Worm (Caenorhabditis elegans) whole organism, L4 larva: ENCODE results near the gene nhr-9.

Experiments
- F10B5.3 ChIP-seq: sonication (generic microtip); optimal IDR thresholded peaks from 2 replicates; lab custom pipeline; 2016; ENCODE audit warnings: mild to moderate bottlenecking, missing genetic modification characterization, missing compliant biosample characterization
- F26F4.8 ChIP-seq: fragments of 200-800 bp; sonication (Bioruptor generic); conservative IDR thresholded peaks from 2 replicates; pipeline ENCODE4 v1.3.6; 2022; ENCODE audit warnings: missing genetic modification characterization, missing compliant biosample characterization
- F37D6.2 ChIP-seq: sonication (generic microtip); optimal IDR thresholded peaks from 2 replicates; lab custom pipeline; 2016; ENCODE audit warnings: mild to moderate bottlenecking, missing genetic modification characterization, missing compliant biosample characterization
- T26A8.4 ChIP-seq: fragments of 200-800 bp; sonication (Bioruptor generic); IDR thresholded peaks from 2 replicates; pipeline ENCODE4 v1.3.6; 2022; ENCODE audit warnings: missing genetic modification characterization, missing compliant biosample characterization
- Y105C5A.15 ChIP-seq: fragments of 200-800 bp; sonication (Bioruptor generic); IDR thresholded peaks from 2 replicates; pipeline ENCODE4 v1.3.6; 2022; ENCODE audit warnings: missing genetic modification characterization, missing compliant biosample characterization
- Y48G9A.11 ChIP-seq: fragments of 200-800 bp; sonication (Bioruptor generic); IDR thresholded peaks from 2 replicates; pipeline ENCODE4 v1.3.6; 2022; ENCODE audit warnings: missing genetic modification reagents, missing genetic modification characterization, missing compliant biosample characterization
- Y75B8A.6 ChIP-seq: fragments of 200-800 bp; sonication (Bioruptor generic); IDR thresholded peaks from 2 replicates; pipeline ENCODE4 v1.3.6; 2022; ENCODE audit warnings: missing genetic modification reagents, missing genetic modification characterization, missing compliant biosample characterization
- aha-1 ChIP-seq: fragments of 150-350 bp; peaks from one replicate; lab custom pipeline; 2014; ENCODE audit warnings: missing biosample characterization, missing genetic modification characterization
- arid-1 ChIP-seq: fragments of 200-800 bp; sonication (Bioruptor generic); conservative IDR thresholded peaks from 2 replicates; pipeline ENCODE4 v1.3.6; 2022; ENCODE audit warnings: missing genetic modification reagents, missing genetic modification characterization, missing compliant biosample characterization
- attf-4 ChIP-seq: sonication (generic microtip); optimal IDR thresholded peaks from 3 replicates; lab custom pipeline; 2017; ENCODE audit warnings: missing biosample characterization, missing genetic modification characterization
- ceh-28 ChIP-seq: fragments of 150-350 bp; optimal IDR thresholded peaks from 2 replicates; lab custom pipeline; 2014; ENCODE audit warnings: missing biosample characterization, missing genetic modification reagents, missing genetic modification characterization
- daf-12 ChIP-seq: fragments of 150-350 bp; optimal IDR thresholded peaks from 2 replicates; lab custom pipeline; 2014; ENCODE audit warnings: missing biosample characterization, missing genetic modification reagents, missing genetic modification characterization
- daf-19 ChIP-seq: fragments of 200-800 bp; sonication (Bioruptor generic); conservative IDR thresholded peaks from 2 replicates; pipeline ENCODE4 v1.3.6; 2022; ENCODE audit warnings: missing genetic modification characterization, missing compliant biosample characterization
- daf-8 ChIP-seq: fragments of 200-800 bp; sonication (Bioruptor generic); IDR thresholded peaks from 2 replicates; pipeline ENCODE4 v1.3.6; 2022; ENCODE audit warnings: missing genetic modification characterization, missing compliant biosample characterization
- dmd-8 ChIP-seq: fragments of 200-800 bp; sonication (Bioruptor generic); IDR thresholded peaks from 2 replicates; pipeline ENCODE4 v1.3.6; 2022; ENCODE audit warnings: missing genetic modification characterization, missing compliant biosample characterization
- egl-27 ChIP-seq: sonication (generic microtip); optimal IDR thresholded peaks from 3 replicates; lab custom pipeline; 2017; ENCODE audit warnings: missing biosample characterization, missing genetic modification reagents, missing genetic modification characterization
- fkh-10 ChIP-seq: fragments of 150-350 bp; optimal IDR thresholded peaks from 2 replicates; lab custom pipeline; 2014; ENCODE audit warnings: missing biosample characterization, missing genetic modification reagents, missing genetic modification characterization
- fos-1 ChIP-seq: fragments of 150-350 bp; optimal IDR thresholded peaks from 2 replicates; lab custom pipeline; 2014; ENCODE audit warnings: missing biosample characterization, missing genetic modification characterization
- lin-1 ChIP-seq: fragments of 200-800 bp; sonication (Bioruptor generic); IDR thresholded peaks from 2 replicates; pipeline ENCODE4 v1.3.6; 2022; ENCODE audit warnings: missing genetic modification reagents, missing genetic modification characterization, missing compliant biosample characterization
- lin-13 ChIP-seq: fragments of 150-350 bp; optimal IDR thresholded peaks from 2 replicates; lab custom pipeline; 2014; ENCODE audit warnings: missing biosample characterization, missing genetic modification reagents, missing genetic modification characterization
- lin-38 ChIP-seq: fragments of 200-800 bp; sonication (Bioruptor generic); IDR thresholded peaks from 2 replicates; pipeline ENCODE4 v1.3.6; 2022; ENCODE audit warnings: missing genetic modification reagents, missing genetic modification characterization, missing compliant biosample characterization
- mdl-1 ChIP-seq, 2 experiments: fragments of 150-350 bp in 1 of 2; sonication (generic microtip) in 1 of 2; optimal IDR thresholded peaks; 2 replicates each; lab custom pipeline; 2014 to 2017; ENCODE audit warnings: missing biosample characterization in 2 of 2, missing genetic modification characterization in 2 of 2
- nhr-10 ChIP-seq: fragments of 150-350 bp; optimal IDR thresholded peaks from 2 replicates; lab custom pipeline; 2014; ENCODE audit warnings: missing biosample characterization, missing genetic modification characterization
- nhr-102 ChIP-seq: sonication (generic microtip); optimal IDR thresholded peaks from 2 replicates; lab custom pipeline; 2016; ENCODE audit warnings: mild to moderate bottlenecking, missing genetic modification characterization, moderate library complexity, missing compliant biosample characterization
- nhr-11 ChIP-seq: fragments of 150-350 bp; optimal IDR thresholded peaks from 2 replicates; lab custom pipeline; 2014; ENCODE audit warnings: missing biosample characterization, missing genetic modification characterization
- nhr-237 ChIP-seq: sonication (generic microtip); optimal IDR thresholded peaks from 2 replicates; lab custom pipeline; 2017; ENCODE audit warnings: missing biosample characterization, missing genetic modification characterization
- nhr-77 ChIP-seq: fragments of 150-350 bp; optimal IDR thresholded peaks from 2 replicates; lab custom pipeline; 2014; ENCODE audit warnings: missing biosample characterization, missing genetic modification characterization
- pha-4 ChIP-seq, 2 experiments: fragments of 150-350 bp in 1 of 2; fragments of 200-800 bp in 1 of 2; sonication (Bioruptor generic) in 1 of 2; IDR thresholded peaks in 1 of 2; optimal IDR thresholded peaks in 1 of 2; 2 replicates each; pipeline versions ENCODE4 v1.3.6 to Lab custom; 2014 to 2022; ENCODE audit warnings: missing genetic modification characterization in 2 of 2, missing genetic modification reagents in 2 of 2, missing biosample characterization in 1 of 2, missing compliant biosample characterization in 1 of 2
- php-3 ChIP-seq: fragments of 200-800 bp; sonication (Bioruptor generic); IDR thresholded peaks from 2 replicates; pipeline ENCODE4 v1.3.6; 2022; ENCODE audit warnings: missing genetic modification reagents, missing genetic modification characterization, missing compliant biosample characterization
- rbr-2 ChIP-seq: sonication (generic microtip); optimal IDR thresholded peaks from 2 replicates; lab custom pipeline; 2016; ENCODE audit warnings: missing genotype, missing genetic modification characterization, missing compliant biosample characterization
- snpc-1.2 ChIP-seq: fragments of 200-800 bp; sonication (Bioruptor generic); IDR thresholded peaks from 2 replicates; pipeline ENCODE4 v1.3.6; 2022; ENCODE audit warnings: missing genetic modification reagents, missing genetic modification characterization, missing compliant biosample characterization
- spr-1 ChIP-seq: sonication (generic microtip); optimal IDR thresholded peaks from 2 replicates; lab custom pipeline; 2016; ENCODE audit warnings: mild to moderate bottlenecking, missing genetic modification characterization, missing compliant biosample characterization
- tag-97 ChIP-seq: fragments of 200-800 bp; sonication (Bioruptor generic); IDR thresholded peaks from 2 replicates; pipeline ENCODE4 v1.3.6; 2022; ENCODE audit warnings: missing genetic modification characterization, missing compliant biosample characterization
- vab-7 ChIP-seq: fragments of 200-800 bp; sonication (Bioruptor generic); IDR thresholded peaks from 2 replicates; pipeline ENCODE4 v1.3.6; 2022; ENCODE audit warnings: missing genetic modification reagents, missing genetic modification characterization, missing compliant biosample characterization
- zip-11 ChIP-seq: fragments of 200-800 bp; sonication (Bioruptor generic); IDR thresholded peaks from 2 replicates; pipeline ENCODE4 v1.3.6; 2022; ENCODE audit warnings: missing genetic modification characterization, missing compliant biosample characterization
- ztf-11 ChIP-seq: fragments of 150-350 bp; optimal IDR thresholded peaks from 2 replicates; lab custom pipeline; 2014; ENCODE audit warnings: missing biosample characterization, missing genetic modification characterization

Gene nhr-9

ce11 chrIII:7087691-7088323 is 7.5 kb upstream of the nhr-9 start, which contains the start of gene fubl-2 (continued):
- no peak for TF ChIP-seq snpc-1.2 (GFP tag; lab: Robert Waterston, UW)
- no peak for TF ChIP-seq daf-8
- TF ChIP-seq ztf-11: no peak
- no peak for TF ChIP-seq zip-11
- TF ChIP-seq dmd-8: no peak
- TF ChIP-seq F37D6.2 (tag; lab: Kevin White, UChicago): no peak
- TF ChIP-seq nhr-10 (tag; lab: Kevin White, UChicago): no peak
- no peak for TF ChIP-seq F26F4.8 (GFP tag; lab: Robert Waterston, UW)
- TF ChIP-seq rbr-2 (tag; lab: Kevin White, UChicago): peak; percentile 42
- no peak for TF ChIP-seq mdl-1 (tag; optimal IDR thresholded peaks at IDR 0.05; lab: Kevin White, UChicago)
- TF ChIP-seq T26A8.4: no peak
- no peak for TF ChIP-seq daf-19 (GFP tag; lab: Robert Waterston, UW)
- TF ChIP-seq tag-97: no peak
- no peak for TF ChIP-seq spr-1
- no peak for TF ChIP-seq Y105C5A.15 (GFP tag; lab: Robert Waterston, UW)
- TF ChIP-seq lin-38 (GFP tag; lab: Robert Waterston, UW): no peak
- TF ChIP-seq pha-4 (GFP tag; IDR thresholded peaks at IDR 0.05; lab: Robert Waterston, UW): no peak
- no peak for TF ChIP-seq pha-4 (tag; optimal IDR thresholded peaks at IDR 0.05; lab: Kevin White, UChicago)
- TF ChIP-seq daf-12 (tag; lab: Kevin White, UChicago): no peak
- no peak for TF ChIP-seq F10B5.3
- peak; percentile 44 for TF ChIP-seq lin-13 (GFP tag; lab: Kevin White, UChicago)
- no peak for TF ChIP-seq fos-1 (tag; lab: Kevin White, UChicago)
- no peak for TF ChIP-seq nhr-237 (tag; lab: Kevin White, UChicago)
- TF ChIP-seq Y75B8A.6 (GFP tag; lab: Robert Waterston, UW): no peak
- TF ChIP-seq egl-27: no peak
- TF ChIP-seq nhr-77 (tag; lab: Kevin White, UChicago): peak; percentile 18
- no peak for TF ChIP-seq php-3 (GFP tag; lab: Robert Waterston, UW)
- peak; percentile 18 for TF ChIP-seq ceh-28 (tag; lab: Kevin White, UChicago)
- no peak for TF ChIP-seq attf-4 (tag; lab: Kevin White, UChicago)
- TF ChIP-seq vab-7 (GFP tag; lab: Robert Waterston, UW): no peak
- TF ChIP-seq nhr-102: no peak

ce11 chrIII:7090545-7090944 is 4.7 kb upstream of the nhr-9 start, which contains the start of gene ZK418.10:
Gene ZK418.10 (minus strand): TSS chrIII:7090692.
- TF ChIP-seq lin-1 (GFP tag; lab: Robert Waterston, UW) (no peak), nhr-11 (tag; lab: Kevin White, UChicago) (peak; percentile 13), nhr-102 (no peak), fkh-10 (GFP tag; lab: Kevin White, UChicago) (no peak), arid-1 (no peak)

- TF ChIP-seq aha-1 (tag; lab: Kevin White, UChicago) (peak; percentile 57), Y48G9A.11 (GFP tag; lab: Robert Waterston, UW) (no peak)
Measured at ce11 chrIII:7091042-7091441, 4.2 kb upstream of the nhr-9 start, which contains the start of gene ZK418.2. Gene ZK418.2 (plus strand): TSS chrIII:7091342.

ce11 chrIII:7096481-7096880 is 1.2 kb downstream of the nhr-9 start:
- peak; percentile 96 for TF ChIP-seq aha-1 (tag; lab: Kevin White, UChicago)
- TF ChIP-seq nhr-10 (tag; lab: Kevin White, UChicago): no peak
